Worm (Caenorhabditis elegans) whole organism, L3 larva: ENCODE results near the gene pdf-1.

Experiments used
- egl-27 ChIP-seq: sonication (generic microtip); optimal IDR thresholded peaks from 4 replicates; lab custom pipeline; 2017; ENCODE audit warnings: missing biosample characterization, missing genetic modification reagents, missing genetic modification characterization
- elt-1 ChIP-seq: fragments of 150-350 bp; optimal IDR thresholded peaks from 2 replicates; lab custom pipeline; 2014; ENCODE audit warnings: missing biosample characterization, missing genetic modification characterization
- elt-2 ChIP-seq: sonication (generic microtip); optimal IDR thresholded peaks from 2 replicates; lab custom pipeline; 2016; ENCODE audit warnings: missing genetic modification reagents, mild to moderate bottlenecking, missing genetic modification characterization, missing compliant biosample characterization
- fos-1 ChIP-seq: fragments of 150-350 bp; optimal IDR thresholded peaks from 2 replicates; lab custom pipeline; 2014; ENCODE audit warnings: missing biosample characterization, missing genetic modification characterization
- mdl-1 ChIP-seq: fragments of 150-350 bp; optimal IDR thresholded peaks from 2 replicates; lab custom pipeline; 2014; ENCODE audit warnings: missing biosample characterization, missing genetic modification characterization
- nfya-1 ChIP-seq: sonication (generic microtip); optimal IDR thresholded peaks from 2 replicates; lab custom pipeline; 2017; ENCODE audit warnings: missing genetic modification characterization, mild to moderate bottlenecking, missing compliant biosample characterization, antibody characterized with exemption, moderate library complexity; ENCODE audit not compliant: insufficient read depth
- nhr-12 ChIP-seq: fragments of 150-350 bp; optimal IDR thresholded peaks from 2 replicates; lab custom pipeline; 2014; ENCODE audit warnings: missing biosample characterization, missing genetic modification characterization
- nhr-76 ChIP-seq: fragments of 150-350 bp; sonication (generic microtip); optimal IDR thresholded peaks from 5 replicates; lab custom pipeline; 2014; ENCODE audit warnings: missing biosample characterization, missing genetic modification characterization
- nhr-77 ChIP-seq: fragments of 150-350 bp; optimal IDR thresholded peaks from 2 replicates; lab custom pipeline; 2014; ENCODE audit warnings: missing biosample characterization, missing genetic modification characterization
- pha-4 ChIP-seq: fragments of 150-350 bp; optimal IDR thresholded peaks from 2 replicates; lab custom pipeline; 2014; ENCODE audit warnings: missing biosample characterization, missing genetic modification reagents, missing genetic modification characterization
- snpc-4 ChIP-seq: fragments of 150-350 bp; optimal IDR thresholded peaks from 2 replicates; lab custom pipeline; 2014; ENCODE audit warnings: missing biosample characterization, missing genetic modification characterization
- tbx-2 ChIP-seq: sonication (generic microtip); optimal IDR thresholded peaks from 2 replicates; lab custom pipeline; 2016; ENCODE audit warnings: mild to moderate bottlenecking, missing genetic modification characterization, missing compliant biosample characterization

DNA sequence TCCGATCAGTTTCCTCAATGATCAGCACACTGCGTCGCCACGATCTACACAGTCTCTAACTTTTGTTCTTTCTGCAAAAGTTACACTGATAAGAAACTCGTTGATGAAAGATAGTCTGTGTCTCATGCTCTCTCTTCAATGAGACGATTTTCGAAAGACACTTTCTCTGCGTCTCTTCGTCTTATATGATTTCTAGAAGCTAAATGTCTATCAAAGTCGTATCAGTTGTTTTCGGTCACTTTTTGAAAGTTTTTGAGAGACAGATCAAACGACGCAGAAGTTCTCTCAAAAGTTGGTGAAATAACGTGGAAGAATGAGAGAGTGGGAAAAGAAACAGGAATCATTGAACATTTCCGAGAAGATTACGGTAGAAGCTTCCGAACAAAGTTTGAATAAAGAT lies 17.1 kb downstream of the pdf-1 start:
- TF ChIP-seq nhr-12 (tag; lab: Kevin White, UChicago) (no peak), snpc-4 (tag; lab: Kevin White, UChicago) (no peak), mdl-1 (tag; lab: Kevin White, UChicago) (no peak), elt-2 (tag; lab: Kevin White, UChicago) (peak; percentile 83), tbx-2 (tag; lab: Kevin White, UChicago) (no peak), pha-4 (no peak), elt-1 (tag; lab: Kevin White, UChicago) (no peak), fos-1 (tag; lab: Kevin White, UChicago) (no peak), nfya-1 (tag; lab: Kevin White, UChicago) (peak; percentile 71), egl-27 (tag; lab: Kevin White, UChicago) (peak; percentile 56), nhr-76 (tag; lab: Kevin White, UChicago) (peak; percentile 19), nhr-77 (tag; lab: Kevin White, UChicago) (no peak)
